Fruit fly (Drosophila melanogaster): ENCODE measurements around the gene Grp170.

Grp170 gene

DNA sequence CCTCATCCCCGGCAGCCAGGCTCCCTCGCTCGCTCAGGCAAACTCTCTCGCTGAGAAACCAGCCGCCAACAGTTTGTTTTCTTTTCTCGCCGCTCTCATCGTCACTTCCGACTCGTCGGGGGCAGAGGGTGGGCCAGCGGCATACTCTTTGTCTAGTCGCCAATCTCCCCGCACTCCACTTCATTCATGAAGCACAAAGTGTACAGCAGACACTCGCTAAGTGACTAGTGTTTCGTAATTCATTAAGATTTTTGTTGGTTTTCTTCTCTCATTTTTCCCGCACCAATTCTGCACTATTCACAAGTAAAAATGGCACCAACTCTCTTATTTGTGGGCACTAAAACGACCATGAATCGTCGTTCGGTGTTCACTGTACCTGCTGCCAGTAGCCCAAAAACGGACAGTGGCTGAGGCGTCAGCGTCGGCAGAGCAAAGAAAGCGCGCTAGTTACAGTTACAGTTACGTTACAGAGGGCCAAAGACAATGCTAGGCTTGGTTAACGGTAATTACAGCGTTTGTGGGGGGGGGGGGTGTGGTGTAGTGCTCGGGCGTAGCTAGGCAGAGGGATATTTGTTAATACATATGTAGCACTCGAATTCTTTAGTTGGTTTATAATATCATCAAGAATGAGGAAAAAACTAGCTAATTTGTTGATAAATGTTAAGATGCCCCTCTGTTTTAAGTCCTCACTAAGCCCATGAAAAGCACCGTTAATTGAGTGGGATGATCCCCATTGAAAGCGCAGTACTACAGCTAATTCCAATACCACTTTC, 22.7 kb upstream of the Grp170 start (continued):
- peak; percentile 97 for TF ChIP-seq CG31388 (GFP tag; optimal IDR thresholded peaks at IDR 0.05)
- peak; percentile 97 for TF ChIP-seq CG11695 (GFP tag; IDR thresholded peaks at IDR 0.05)
- TF ChIP-seq Hey (tag; optimal IDR thresholded peaks at IDR 0.05): peak; percentile 94
- TF ChIP-seq CG16863 (GFP tag; optimal IDR thresholded peaks at IDR 0.05): peak; percentile 99
- TF ChIP-seq pho (GFP tag; optimal IDR thresholded peaks at IDR 0.05): peak; percentile 97
- TF ChIP-seq Lim3 (GFP tag; IDR thresholded peaks at IDR 0.05): peak; percentile 96
- TF ChIP-seq CG13296 (GFP tag; optimal IDR thresholded peaks at IDR 0.05): peak; percentile 97
- TF ChIP-seq esg (GFP tag; conservative IDR thresholded peaks at IDR 0.05): peak; percentile 98
- peak; percentile 99 for TF ChIP-seq Dad (GFP tag; optimal IDR thresholded peaks at IDR 0.05)
- peak in 1 of 3 experiments; percentile 94 for TF ChIP-seq Stat92E (GFP tag; optimal IDR thresholded peaks at IDR 0.05)
- peak; percentile 96 for TF ChIP-seq vfl (GFP tag; optimal IDR thresholded peaks at IDR 0.05)
- peak; percentile 98 for TF ChIP-seq HHEX (GFP tag; optimal IDR thresholded peaks at IDR 0.05)
- peak; percentile 93 for TF ChIP-seq B-H2 (GFP tag; optimal IDR thresholded peaks at IDR 0.05)
- peak; percentile 95 for TF ChIP-seq CkIIα-i1 (GFP tag; IDR thresholded peaks at IDR 0.05)
- no peak for TF ChIP-seq Tbp (GFP tag; optimal IDR thresholded peaks at IDR 0.05)
- TF ChIP-seq ATbp (GFP tag; optimal IDR thresholded peaks at IDR 0.05): peak; percentile 99
- TF ChIP-seq grau (tag; optimal IDR thresholded peaks at IDR 0.05): peak; percentile 100
- TF ChIP-seq Opbp (GFP tag; IDR thresholded peaks at IDR 0.05; ENCODE audit: partially characterized antibody): no peak
- TF ChIP-seq lov (optimal IDR thresholded peaks at IDR 0.05): no peak
- TF ChIP-seq lov (GFP tag; IDR thresholded peaks at IDR 0.05): peak; percentile 98
- peak; percentile 99 for TF ChIP-seq HmgD (GFP tag; optimal IDR thresholded peaks at IDR 0.05)
- TF ChIP-seq ken (GFP tag; IDR thresholded peaks at IDR 0.05): peak; percentile 99
- TF ChIP-seq tin (GFP tag; optimal IDR thresholded peaks at IDR 0.05): peak; percentile 99
- no peak; the same call in 1 of the 2 replicates for TF ChIP-seq Bgb (GFP tag; IDR thresholded peaks at IDR 0.05; ENCODE audit: partially characterized antibody)
- TF ChIP-seq Ptx1 (GFP tag; IDR thresholded peaks at IDR 0.05): peak; percentile 99
- TF ChIP-seq Dip2 (GFP tag; IDR thresholded peaks at IDR 0.05): peak; percentile 70; the same call in 1 of the 2 replicates
- peak; percentile 99 for TF ChIP-seq chm (GFP tag; IDR thresholded peaks at IDR 0.05)
- peak; percentile 98 for TF ChIP-seq CG8388 (GFP tag; optimal IDR thresholded peaks at IDR 0.05)
- TF ChIP-seq H15 (GFP tag; IDR thresholded peaks at IDR 0.05): peak; percentile 98
- TF ChIP-seq CG10462 (GFP tag; optimal IDR thresholded peaks at IDR 0.05): peak; percentile 97
- peak; percentile 98 for TF ChIP-seq Ada2b (GFP tag; IDR thresholded peaks at IDR 0.05)
- TF ChIP-seq tll (GFP tag; optimal IDR thresholded peaks at IDR 0.05): peak in 1 of 2 experiments; percentile 25
- TF ChIP-seq CG9437 (GFP tag; optimal IDR thresholded peaks at IDR 0.05): peak; percentile 91
- TF ChIP-seq CG1602 (GFP tag; optimal IDR thresholded peaks at IDR 0.05): peak; percentile 97
- TF ChIP-seq cad (GFP tag; optimal IDR thresholded peaks at IDR 0.05): no peak
- TF ChIP-seq CG11093 (GFP tag; IDR thresholded peaks at IDR 0.05): peak; percentile 98
- peak; percentile 95 for TF ChIP-seq CG10565 (GFP tag; optimal IDR thresholded peaks at IDR 0.05)
- peak; percentile 99 for TF ChIP-seq fd96Cb (tag; optimal IDR thresholded peaks at IDR 0.05)
- peak; percentile 98 for TF ChIP-seq Atf3 (GFP tag; optimal IDR thresholded peaks at IDR 0.05)
- peak; percentile 20 for TF ChIP-seq CG15479 (GFP tag; optimal IDR thresholded peaks at IDR 0.05)
- peak; percentile 99 for TF ChIP-seq CG1647 (GFP tag; optimal IDR thresholded peaks at IDR 0.05)
- peak; percentile 98 for TF ChIP-seq CG3847 (GFP tag; IDR thresholded peaks at IDR 0.05)
- TF ChIP-seq Usf (GFP tag; optimal IDR thresholded peaks at IDR 0.05): peak; percentile 95
- peak; percentile 97 for TF ChIP-seq wdn (GFP tag; IDR thresholded peaks at IDR 0.05)
- TF ChIP-seq CG16813 (GFP tag; IDR thresholded peaks at IDR 0.05; ENCODE audit: partially characterized antibody): no peak
- TF ChIP-seq HLH54F (GFP tag; optimal IDR thresholded peaks at IDR 0.05): peak; percentile 98
- TF ChIP-seq sisA (GFP tag; IDR thresholded peaks at IDR 0.05): peak; percentile 99
- TF ChIP-seq CG3407 (GFP tag; optimal IDR thresholded peaks at IDR 0.05): peak; percentile 98
- TF ChIP-seq hkb (optimal IDR thresholded peaks at IDR 0.05): no peak
- peak; percentile 99 for TF ChIP-seq hkb (GFP tag; IDR thresholded peaks at IDR 0.05)

All from whole organism, embryonic.